Worm (Caenorhabditis elegans): ENCODE results near the gene lntl-1.

- TF ChIP-seq T07F8.4 (tag; optimal IDR thresholded peaks at IDR 0.05) (no peak), rec-8 (tag; optimal IDR thresholded peaks at IDR 0.05) (no peak)
These were observed 45.5 kb downstream of the lntl-1 start for ce11 chrIV:5761211-5761907.
